Worm (Caenorhabditis elegans): Measurements from ENCODE around the gene T24F1.4.
A peak's percentile ranks its signal among the peaks of the same experiment; 100 is the strongest.

Gene T24F1.4

DNA sequence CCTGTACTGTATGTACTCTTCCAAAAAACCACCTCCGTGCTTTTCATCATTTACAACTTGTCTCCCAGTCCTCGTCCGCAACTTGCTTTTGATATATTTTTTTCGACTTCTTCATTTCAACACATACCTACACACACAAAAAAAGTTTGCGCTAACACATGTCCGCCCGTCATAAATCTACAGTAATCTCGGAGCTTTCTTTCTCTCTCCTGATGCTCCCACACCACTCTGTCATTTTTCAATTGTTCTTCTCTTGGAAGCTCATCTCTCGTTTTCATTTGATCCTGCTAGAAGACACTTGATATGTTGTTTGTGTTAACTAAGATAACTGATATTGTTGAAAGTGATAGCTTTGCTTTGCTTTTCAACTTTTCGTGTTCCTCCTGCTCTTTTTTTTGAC is 32.9 kb downstream of the T24F1.4 start:
- TF ChIP-seq F49E8.2 (tag; optimal IDR thresholded peaks at IDR 0.05; ENCODE audit: insufficient read depth) (no peak), lin-40 (tag; optimal IDR thresholded peaks at IDR 0.05) (no peak), fkh-3 (tag; optimal IDR thresholded peaks at IDR 0.05) (no peak), ceh-100 (GFP tag; IDR thresholded peaks at IDR 0.05) (no peak), T07F8.4 (tag; optimal IDR thresholded peaks at IDR 0.05) (no peak), repo-1 (tag; optimal IDR thresholded peaks at IDR 0.05) (no peak), tbp1 (GFP tag; optimal IDR thresholded peaks at IDR 0.05) (no peak), hlh-12 (tag; optimal IDR thresholded peaks at IDR 0.05) (no peak), rcor-1 (GFP tag; IDR thresholded peaks at IDR 0.05) (no peak), madf-3 (GFP tag; IDR thresholded peaks at IDR 0.05) (no peak), ztf-22 (GFP tag; optimal IDR thresholded peaks at IDR 0.05) (no peak), sdz-38 (tag; optimal IDR thresholded peaks at IDR 0.05) (no peak), pbrm-1 (GFP tag; IDR thresholded peaks at IDR 0.05) (no peak), xnd-1 (tag; optimal IDR thresholded peaks at IDR 0.05) (no peak), Y53G8AR.9 (GFP tag; conservative IDR thresholded peaks at IDR 0.05) (no peak), K11D2.4 (GFP tag; IDR thresholded peaks at IDR 0.05) (no peak), tlf-1 (GFP tag; optimal IDR thresholded peaks at IDR 0.05) (no peak), C17E4.6 (GFP tag; IDR thresholded peaks at IDR 0.05) (no peak), ceh-91 (GFP tag; IDR thresholded peaks at IDR 0.05) (no peak), ets-4 (GFP tag; optimal IDR thresholded peaks at IDR 0.05) (no peak)

DNA sequence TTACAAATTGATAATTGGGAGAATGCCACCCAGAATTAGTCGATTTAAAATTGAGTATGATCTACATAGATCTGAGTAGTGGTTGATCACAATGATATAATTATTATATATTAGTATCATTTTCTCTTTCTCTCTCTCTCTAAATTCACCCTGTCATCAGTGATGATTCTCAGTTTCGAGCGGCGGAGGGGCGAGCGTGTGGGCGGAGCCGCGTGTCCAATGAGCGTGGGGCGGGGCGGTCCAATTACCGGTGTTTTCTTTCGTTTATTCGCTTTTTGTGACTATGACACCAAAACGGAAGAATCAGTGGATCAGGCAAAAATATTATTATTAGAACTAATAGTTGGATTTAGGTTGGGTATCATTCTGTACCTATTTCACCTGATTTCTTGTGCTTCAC is 34.1 kb downstream of the T24F1.4 start:
- TF ChIP-seq nfyb-1 (GFP tag; IDR thresholded peaks at IDR 0.05) (peak; percentile 72), zfh-2 (GFP tag; conservative IDR thresholded peaks at IDR 0.05) (0 out of 2 replicates have a peak, but pooled peaks have one; percentile 17), bed-1 (GFP tag; IDR thresholded peaks at IDR 0.05) (no peak)

DNA sequence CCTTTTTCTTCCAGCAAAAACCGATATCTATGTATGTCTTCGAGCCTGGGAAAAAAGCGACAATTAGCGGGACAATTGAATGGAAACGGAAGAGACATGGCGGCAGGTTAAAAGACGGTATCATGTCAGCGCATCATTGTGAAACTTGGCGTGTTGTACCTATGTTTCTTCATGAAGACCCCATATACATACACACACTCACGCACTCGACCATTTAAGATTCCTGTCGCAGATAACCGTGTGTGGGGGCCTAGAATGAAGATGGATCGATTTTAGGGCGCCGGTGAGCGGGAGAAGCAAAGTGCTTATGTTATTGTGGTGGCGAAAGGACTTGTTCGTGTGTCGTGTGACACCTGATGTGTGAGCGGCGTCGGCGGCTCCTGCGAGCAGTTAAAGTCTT is 37.2 kb downstream of the T24F1.4 start:
- TF ChIP-seq pha-4 (tag; optimal IDR thresholded peaks at IDR 0.05) (no peak), ztf-28 (GFP tag; IDR thresholded peaks at IDR 0.05) (no peak), T07F8.4 (tag; optimal IDR thresholded peaks at IDR 0.05) (no peak), ama-1 (optimal IDR thresholded peaks at IDR 0.05) (no peak), ama-1 (GFP tag; optimal IDR thresholded peaks at IDR 0.05) (no peak), snpc-1.1 (tag; optimal IDR thresholded peaks at IDR 0.05; ENCODE audit: insufficient read depth) (no peak), Y79H2A.3 (GFP tag; conservative IDR thresholded peaks at IDR 0.05) (no peak), fkh-3 (tag; optimal IDR thresholded peaks at IDR 0.05) (no peak), nfyb-1 (GFP tag; IDR thresholded peaks at IDR 0.05) (no peak), B0035.1 (tag; optimal IDR thresholded peaks at IDR 0.05) (no peak), B0261.1 (tag; optimal IDR thresholded peaks at IDR 0.05) (no peak), F33H1.4 (GFP tag; IDR thresholded peaks at IDR 0.05) (no peak), lin-35 (GFP tag; optimal IDR thresholded peaks at IDR 0.05) (no peak), sptf-2 (GFP tag; optimal IDR thresholded peaks at IDR 0.05) (no peak), dox-1 (GFP tag; IDR thresholded peaks at IDR 0.05) (no peak), lir-1 (GFP tag; conservative IDR thresholded peaks at IDR 0.05) (no peak), unc-130 (GFP tag; optimal IDR thresholded peaks at IDR 0.05) (no peak), F57C9.4 (tag; optimal IDR thresholded peaks at IDR 0.05) (no peak), madf-6 (GFP tag; IDR thresholded peaks at IDR 0.05) (no peak), B0019.2 (GFP tag; conservative IDR thresholded peaks at IDR 0.05) (no peak)
